Worm (Caenorhabditis elegans): ENCODE measurements around the gene C08B6.14.

DNA sequence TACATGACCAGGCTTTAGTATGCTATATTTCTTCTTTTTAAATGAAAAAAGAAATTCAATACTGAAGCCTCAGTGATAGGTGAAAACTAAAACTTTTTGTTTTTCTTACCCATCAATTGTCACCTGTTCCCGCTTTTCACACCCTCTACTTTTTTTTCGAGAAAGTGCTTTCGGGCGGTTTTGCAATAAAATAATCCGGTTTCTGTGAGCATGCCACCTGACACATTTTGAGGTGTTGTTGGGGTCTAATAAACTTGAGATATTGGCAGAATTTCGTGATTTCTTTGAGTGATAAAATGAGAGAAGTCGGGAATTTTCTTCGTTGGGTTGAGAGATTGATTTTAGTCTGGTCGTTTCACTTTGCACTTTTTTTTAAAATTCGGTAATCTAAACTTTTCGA, 41.8 kb downstream of the C08B6.14 start:
- no peak for TF ChIP-seq pqm-1 (tag; optimal IDR thresholded peaks at IDR 0.05)
- no peak for TF ChIP-seq tbx-2 (tag; optimal IDR thresholded peaks at IDR 0.05)
- TF ChIP-seq nhr-11 (tag; optimal IDR thresholded peaks at IDR 0.05): no peak
- no peak for TF ChIP-seq ceh-28 (tag; optimal IDR thresholded peaks at IDR 0.05)
- TF ChIP-seq unc-62 (GFP tag; optimal IDR thresholded peaks at IDR 0.05): no peak
- TF ChIP-seq pha-4 (tag; optimal IDR thresholded peaks at IDR 0.05): no peak
